Worm (Caenorhabditis elegans): Measurements from ENCODE around the gene F39C12.1.

F39C12.1 gene

DNA sequence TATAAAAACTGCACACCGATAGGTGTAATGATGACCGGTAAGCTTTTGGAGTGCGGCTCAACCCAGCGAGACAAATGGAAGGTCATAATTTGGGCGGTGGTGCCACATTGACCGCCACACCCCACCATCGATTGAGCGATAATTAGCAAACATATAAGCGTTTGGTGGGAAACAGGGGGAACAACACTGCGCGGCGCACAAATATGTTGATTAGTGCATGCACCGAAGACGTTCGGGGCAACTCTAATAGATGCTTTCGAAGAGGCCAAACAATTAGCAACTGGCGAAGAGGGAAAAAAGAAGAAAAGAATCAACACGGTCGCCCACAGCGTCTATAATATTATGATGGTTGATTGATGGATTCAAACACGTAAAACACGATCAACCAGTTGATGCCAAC, 28.3 kb upstream of the F39C12.1 start:
- TF ChIP-seq ZK546.5 (tag; optimal IDR thresholded peaks at IDR 0.05) = no peak
- no peak for TF ChIP-seq aly-2 (tag; optimal IDR thresholded peaks at IDR 0.05)
- no peak for TF ChIP-seq elt-3 (tag; optimal IDR thresholded peaks at IDR 0.05)
- no peak for TF ChIP-seq nhr-67 (tag; optimal IDR thresholded peaks at IDR 0.05)
- TF ChIP-seq nhr-12 (tag; optimal IDR thresholded peaks at IDR 0.05) = no peak

DNA sequence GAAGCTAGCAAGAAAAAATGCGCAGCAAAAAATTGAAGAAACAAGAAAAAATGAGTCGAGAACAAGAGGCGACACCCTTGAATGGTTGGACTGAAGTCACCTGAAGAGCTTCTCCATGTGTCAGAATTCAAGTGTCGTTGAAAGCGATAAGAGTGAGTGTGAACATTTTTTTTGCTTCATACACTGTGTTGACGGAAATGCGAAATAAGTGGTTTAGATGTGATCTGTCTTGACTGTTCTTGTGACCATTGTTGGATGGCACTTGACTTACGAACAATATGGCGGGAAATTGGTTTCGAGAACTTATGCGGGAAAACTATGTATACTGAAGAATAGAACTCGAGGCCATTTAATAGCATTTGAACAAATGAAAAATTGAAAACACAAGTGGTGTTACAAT, 27.0 kb upstream of the F39C12.1 start:
- TF ChIP-seq nhr-12 (tag; optimal IDR thresholded peaks at IDR 0.05) (no peak), ceh-16 (tag; optimal IDR thresholded peaks at IDR 0.05) (no peak), eor-1 (tag; optimal IDR thresholded peaks at IDR 0.05) (no peak), mml-1 (tag; optimal IDR thresholded peaks at IDR 0.05) (no peak), fkh-2 (tag; optimal IDR thresholded peaks at IDR 0.05) (no peak), R02D3.7 (tag; optimal IDR thresholded peaks at IDR 0.05) (no peak), elt-1 (tag; optimal IDR thresholded peaks at IDR 0.05) (no peak), jun-1 (tag; optimal IDR thresholded peaks at IDR 0.05) (no peak)

DNA sequence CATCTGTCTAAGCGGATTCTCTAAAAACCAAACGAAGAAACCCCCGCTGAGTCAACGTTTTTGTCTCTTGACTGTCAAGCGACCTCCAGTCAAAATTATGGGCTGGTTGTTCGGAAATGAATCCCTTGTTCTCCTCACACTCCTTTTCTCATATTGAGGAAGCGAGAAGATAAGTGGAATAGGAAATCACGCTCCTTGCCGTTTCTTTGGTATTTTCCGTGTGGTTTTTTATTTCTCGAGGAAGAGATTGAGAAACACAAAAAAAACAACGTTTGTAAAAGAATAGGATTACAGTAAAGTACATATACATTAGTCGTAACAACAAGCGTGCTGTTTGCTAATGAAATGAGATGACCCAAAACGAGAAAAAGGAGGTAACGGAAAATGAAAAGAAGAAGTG, 23.9 kb upstream of the F39C12.1 start, which contains the start of gene tsp-14:
TSS of gene tsp-14 (minus strand) at position 62 of the 400 bp plus-strand sequence.
- TF ChIP-seq lin-15B (tag; optimal IDR thresholded peaks at IDR 0.05) (no peak), unc-62 (GFP tag; optimal IDR thresholded peaks at IDR 0.05) (no peak), nfya-1 (tag; optimal IDR thresholded peaks at IDR 0.05; ENCODE audit: insufficient read depth) (no peak), eor-1 (tag; optimal IDR thresholded peaks at IDR 0.05) (no peak), pha-4 (tag; optimal IDR thresholded peaks at IDR 0.05) (no peak), elt-2 (tag; optimal IDR thresholded peaks at IDR 0.05) (no peak), nhr-12 (tag; optimal IDR thresholded peaks at IDR 0.05) (no peak), lsy-12 (tag; optimal IDR thresholded peaks at IDR 0.05) (no peak), ztf-4 (tag; optimal IDR thresholded peaks at IDR 0.05) (no peak), ceh-82 (tag; optimal IDR thresholded peaks at IDR 0.05) (no peak), skn-1 (tag; optimal IDR thresholded peaks at IDR 0.05) (no peak), daf-12 (tag; optimal IDR thresholded peaks at IDR 0.05) (no peak), fos-1 (tag; optimal IDR thresholded peaks at IDR 0.05) (no peak), snpc-4 (tag; optimal IDR thresholded peaks at IDR 0.05) (no peak), tbx-2 (tag; optimal IDR thresholded peaks at IDR 0.05) (no peak), mdl-1 (tag; optimal IDR thresholded peaks at IDR 0.05) (no peak)

DNA sequence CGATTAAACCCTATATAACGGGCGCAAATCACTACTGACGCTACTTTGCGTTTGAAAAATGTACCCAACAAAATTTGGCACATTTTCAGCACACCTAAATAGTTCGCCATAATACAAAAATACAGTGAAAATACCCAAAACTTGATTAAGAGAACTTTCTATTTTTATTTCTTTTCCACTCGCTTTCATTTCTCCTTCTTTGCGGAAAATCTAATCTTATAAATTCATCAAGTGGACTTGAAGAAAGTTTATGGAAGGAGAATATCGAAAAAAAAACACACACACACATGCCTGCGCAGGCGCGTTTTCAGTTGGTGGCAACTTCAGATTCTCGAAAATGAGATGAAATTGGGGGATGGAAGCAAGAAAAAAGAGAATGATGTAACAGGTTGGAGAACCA, 22.3 kb upstream of the F39C12.1 start:
- TF ChIP-seq nhr-28 (tag; optimal IDR thresholded peaks at IDR 0.05) (no peak), tbx-2 (tag; optimal IDR thresholded peaks at IDR 0.05) (no peak), nhr-77 (tag; optimal IDR thresholded peaks at IDR 0.05) (no peak), ZK546.5 (tag; optimal IDR thresholded peaks at IDR 0.05) (no peak), snpc-4 (tag; optimal IDR thresholded peaks at IDR 0.05) (no peak), lin-39 (tag; optimal IDR thresholded peaks at IDR 0.05) (no peak), nhr-23 (tag; optimal IDR thresholded peaks at IDR 0.05) (no peak), nhr-237 (tag; optimal IDR thresholded peaks at IDR 0.05) (no peak), nfya-1 (tag; optimal IDR thresholded peaks at IDR 0.05; ENCODE audit: insufficient read depth) (no peak), nhr-76 (tag; optimal IDR thresholded peaks at IDR 0.05) (no peak), unc-39 (tag; optimal IDR thresholded peaks at IDR 0.05) (no peak), sea-2 (GFP tag; optimal IDR thresholded peaks at IDR 0.05) (no peak), nhr-43 (tag; optimal IDR thresholded peaks at IDR 0.05; ENCODE audit: poor library complexity, severe bottlenecking) (no peak), nhr-11 (tag; optimal IDR thresholded peaks at IDR 0.05) (no peak)

DNA sequence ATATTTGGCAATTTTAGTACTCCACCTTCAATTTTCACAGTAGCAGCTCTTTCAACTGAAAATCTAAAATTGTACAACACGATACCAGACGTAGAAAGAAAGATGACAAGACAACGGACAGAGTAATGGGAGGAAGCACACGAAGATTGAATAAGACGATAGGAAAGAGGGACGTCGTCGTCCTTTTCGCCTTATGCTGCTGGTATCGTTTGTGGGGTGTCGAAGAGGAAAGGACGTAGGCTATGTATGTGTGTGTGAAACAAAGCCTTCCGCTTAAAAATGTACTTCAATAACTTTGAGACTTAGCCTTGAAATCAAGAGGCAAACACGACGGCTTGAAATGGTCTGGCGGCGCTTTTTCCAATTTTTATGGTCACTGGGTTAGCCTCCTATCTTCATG, 19.8 kb upstream of the F39C12.1 start:
- TF ChIP-seq ZK546.5 (tag; optimal IDR thresholded peaks at IDR 0.05) (no peak), nhr-25 (tag; optimal IDR thresholded peaks at IDR 0.05) (peak; percentile 82), elt-1 (tag; optimal IDR thresholded peaks at IDR 0.05) (peak; percentile 7), elt-3 (tag; optimal IDR thresholded peaks at IDR 0.05) (no peak), daf-12 (tag; optimal IDR thresholded peaks at IDR 0.05) (no peak), ceh-82 (tag; optimal IDR thresholded peaks at IDR 0.05) (no peak), jun-1 (tag; optimal IDR thresholded peaks at IDR 0.05) (no peak), nhr-23 (tag; optimal IDR thresholded peaks at IDR 0.05) (no peak), lin-39 (tag; optimal IDR thresholded peaks at IDR 0.05) (no peak)

Measured in whole organism, L3 larva.